Worm (Caenorhabditis elegans) whole organism, early embryonic: Measurements from ENCODE around the gene ZK6.8.

Source experiments
- B0310.2 ChIP-seq: sonication (generic microtip); optimal IDR thresholded peaks from 2 replicates; lab custom pipeline; 2016; ENCODE audit warnings: mild to moderate bottlenecking, missing genetic modification characterization, missing compliant biosample characterization
- F13C5.2 ChIP-seq: sonication (generic microtip); optimal IDR thresholded peaks from 2 replicates; lab custom pipeline; 2017; ENCODE audit warnings: mild to moderate bottlenecking, missing genetic modification characterization, inconsistent platforms, missing compliant biosample characterization
- aly-1 ChIP-seq: sonication (generic microtip); optimal IDR thresholded peaks from 2 replicates; lab custom pipeline; 2016; ENCODE audit warnings: missing genetic modification characterization, missing compliant biosample characterization
- ama-1 ChIP-seq: fragments of 150-350 bp; optimal IDR thresholded peaks from 2 replicates; lab custom pipeline; 2014
- ceh-13 ChIP-seq: fragments of 200-800 bp; sonication (Bioruptor generic); optimal IDR thresholded peaks from 2 replicates; lab custom pipeline; 2018; ENCODE audit warnings: mild to moderate bottlenecking, missing genetic modification characterization, missing compliant biosample characterization
- ceh-36 ChIP-seq: sonication (generic microtip); optimal IDR thresholded peaks from 2 replicates; lab custom pipeline; 2016; ENCODE audit warnings: missing genetic modification characterization, inconsistent platforms, missing compliant biosample characterization
- ets-7 ChIP-seq: sonication (generic microtip); optimal IDR thresholded peaks from 2 replicates; lab custom pipeline; 2016; ENCODE audit warnings: missing genotype, missing genetic modification characterization, missing compliant biosample characterization
- flt-1 ChIP-seq: fragments of 200-800 bp; sonication (Bioruptor generic); IDR thresholded peaks from 2 replicates; pipeline ENCODE4 v1.3.6; 2022; ENCODE audit warnings: missing genetic modification characterization, missing compliant biosample characterization
- hmbx-1 ChIP-seq: sonication (generic microtip); optimal IDR thresholded peaks from 2 replicates; lab custom pipeline; 2016; ENCODE audit warnings: mild to moderate bottlenecking, missing genetic modification characterization, missing compliant biosample characterization
- hmg-4 ChIP-seq: fragments of 200-800 bp; sonication (Bioruptor generic); optimal IDR thresholded peaks from 2 replicates; lab custom pipeline; 2018; ENCODE audit warnings: mild to moderate bottlenecking, missing genetic modification characterization, missing compliant biosample characterization
- hnd-1 ChIP-seq: sonication (generic microtip); optimal IDR thresholded peaks from 2 replicates; lab custom pipeline; 2016; ENCODE audit warnings: missing genetic modification characterization, missing compliant biosample characterization
- pes-1 ChIP-seq: fragments of 200-800 bp; sonication (Bioruptor generic); IDR thresholded peaks from 2 replicates; pipeline ENCODE4 v1.3.6; 2022; ENCODE audit warnings: missing genetic modification reagents, missing genetic modification characterization, missing compliant biosample characterization
- scrt-1 ChIP-seq: fragments of 200-800 bp; sonication (Bioruptor generic); IDR thresholded peaks from 2 replicates; pipeline ENCODE4 v1.3.6; 2022; ENCODE audit warnings: missing genetic modification characterization, missing compliant biosample characterization
- sea-1 ChIP-seq: fragments of 200-800 bp; sonication (Bioruptor generic); conservative IDR thresholded peaks from 2 replicates; pipeline ENCODE4 v1.3.6; 2022; ENCODE audit warnings: missing genetic modification characterization, missing compliant biosample characterization
- tbx-11 ChIP-seq: fragments of 200-800 bp; sonication (Bioruptor generic); IDR thresholded peaks from 2 replicates; pipeline ENCODE4 v1.3.6; 2022; ENCODE audit warnings: missing genetic modification characterization, missing compliant biosample characterization
- tbx-37 ChIP-seq: fragments of 200-800 bp; sonication (Bioruptor generic); conservative IDR thresholded peaks from 2 replicates; pipeline ENCODE4 v1.3.6; 2022; ENCODE audit warnings: missing genetic modification reagents, missing genetic modification characterization, missing compliant biosample characterization
- tra-4 ChIP-seq: sonication (generic microtip); optimal IDR thresholded peaks from 2 replicates; lab custom pipeline; 2017; ENCODE audit warnings: missing genetic modification characterization, missing compliant biosample characterization

Gene ZK6.8

DNA sequence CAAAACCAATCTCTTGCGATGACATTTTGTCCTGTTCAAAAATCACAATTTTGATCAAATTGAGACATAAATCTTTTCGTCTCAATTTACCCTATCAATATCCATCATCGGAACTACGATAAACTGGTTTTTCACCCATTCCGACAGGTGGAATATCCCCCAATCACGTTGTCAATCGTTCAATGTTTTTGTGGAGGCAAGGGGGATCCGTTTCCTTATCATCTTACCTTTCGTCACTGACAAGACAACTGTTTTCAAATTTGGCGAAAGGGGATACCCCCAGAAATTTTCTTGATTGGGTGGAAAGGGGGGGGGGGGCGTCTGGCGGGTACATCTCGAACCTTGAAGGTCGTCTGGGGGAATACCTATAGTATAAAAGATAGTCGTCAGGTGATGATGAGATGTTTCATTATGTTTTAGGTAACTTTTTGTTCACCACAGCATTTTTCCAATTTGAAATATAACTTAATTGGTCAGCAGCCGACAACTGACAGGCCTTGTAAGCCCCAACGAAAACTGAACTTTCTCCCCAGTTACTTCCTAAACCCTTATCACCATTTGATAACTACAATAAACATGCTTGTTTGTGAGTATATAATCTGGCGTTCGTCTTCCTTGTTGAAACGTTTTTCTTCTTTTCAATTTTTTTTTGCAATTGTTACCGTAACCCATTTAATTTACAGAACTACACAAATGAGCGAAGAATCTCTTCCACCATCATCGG, at the start of gene ZK6.8:
ZK6.8 (plus strand) TSS at position 682 of the 724 bp plus-strand sequence.
- TF ChIP-seq aly-1 (tag; lab: Kevin White, UChicago) (no peak), tbx-37 (GFP tag; lab: Robert Waterston, UW) (no peak), ceh-13 (GFP tag; lab: Kevin White, UChicago) (no peak), F13C5.2 (tag; lab: Kevin White, UChicago) (no peak), tra-4 (tag; lab: Kevin White, UChicago) (no peak), sea-1 (GFP tag; lab: Robert Waterston, UW) (no peak), hmg-4 (GFP tag; lab: Kevin White, UChicago) (no peak), flt-1 (GFP tag; lab: Robert Waterston, UW) (no peak), hnd-1 (tag; lab: Kevin White, UChicago) (no peak), ceh-36 (tag; lab: Kevin White, UChicago) (no peak), tbx-11 (GFP tag; lab: Robert Waterston, UW) (no peak), pes-1 (GFP tag; lab: Robert Waterston, UW) (no peak), ets-7 (tag; lab: Kevin White, UChicago) (no peak), B0310.2 (tag; lab: Kevin White, UChicago) (no peak), ama-1 (lab: Kevin White, UChicago) (no peak)

DNA sequence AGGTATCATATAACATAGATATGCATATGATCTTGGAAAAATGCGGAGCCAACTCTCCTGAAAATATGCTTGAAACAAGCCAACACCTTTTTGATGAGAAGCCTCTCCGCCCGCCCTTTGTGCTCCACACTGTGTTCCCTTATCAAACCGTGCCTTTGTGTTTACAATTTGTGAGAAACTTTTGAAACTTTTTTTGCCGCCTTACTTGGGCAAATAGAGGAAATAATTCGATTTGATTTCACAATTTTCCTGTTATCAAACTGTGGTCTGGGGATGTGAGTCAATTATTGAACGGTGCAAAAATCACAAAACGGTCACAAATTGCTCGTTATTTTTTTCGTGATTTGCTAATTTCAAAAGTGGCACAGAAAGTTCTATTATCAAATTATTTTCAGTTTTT, 49.1 kb upstream of the ZK6.8 start:
- TF ChIP-seq hmg-4 (GFP tag; lab: Kevin White, UChicago) (no peak), ets-7 (tag; lab: Kevin White, UChicago) (no peak), tbx-11 (GFP tag; lab: Robert Waterston, UW) (no peak), ama-1 (lab: Kevin White, UChicago) (no peak), B0310.2 (tag; lab: Kevin White, UChicago) (no peak), tra-4 (tag; lab: Kevin White, UChicago) (no peak), hmbx-1 (tag; lab: Kevin White, UChicago) (no peak), tbx-37 (GFP tag; lab: Robert Waterston, UW) (no peak), ceh-36 (tag; lab: Kevin White, UChicago) (no peak), flt-1 (GFP tag; lab: Robert Waterston, UW) (no peak), hnd-1 (tag; lab: Kevin White, UChicago) (no peak), ceh-13 (GFP tag; lab: Kevin White, UChicago) (no peak), sea-1 (GFP tag; lab: Robert Waterston, UW) (no peak), aly-1 (tag; lab: Kevin White, UChicago) (no peak), F13C5.2 (tag; lab: Kevin White, UChicago) (no peak), pes-1 (GFP tag; lab: Robert Waterston, UW) (no peak)

DNA sequence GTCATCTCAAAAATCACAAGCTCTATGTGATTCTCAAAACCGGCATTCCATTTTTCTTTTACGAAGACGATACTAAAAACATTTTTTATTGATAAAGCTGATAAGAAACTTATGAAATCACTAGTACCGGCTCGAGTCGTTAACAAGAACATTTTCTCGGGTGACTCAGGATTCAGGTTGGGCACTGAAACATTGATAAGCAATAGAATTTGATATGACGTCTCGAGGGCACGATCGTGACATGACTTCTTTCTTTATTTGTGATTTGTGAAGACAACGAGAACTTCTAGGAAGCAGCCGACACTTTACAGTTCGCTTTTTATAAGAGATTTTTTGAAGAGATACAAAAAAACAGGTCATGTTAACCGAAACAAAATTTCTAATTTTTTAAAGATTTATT, 48.0 kb upstream of the ZK6.8 start:
- TF ChIP-seq scrt-1 (GFP tag; lab: Robert Waterston, UW) (no peak), F13C5.2 (tag; lab: Kevin White, UChicago) (no peak)

DNA sequence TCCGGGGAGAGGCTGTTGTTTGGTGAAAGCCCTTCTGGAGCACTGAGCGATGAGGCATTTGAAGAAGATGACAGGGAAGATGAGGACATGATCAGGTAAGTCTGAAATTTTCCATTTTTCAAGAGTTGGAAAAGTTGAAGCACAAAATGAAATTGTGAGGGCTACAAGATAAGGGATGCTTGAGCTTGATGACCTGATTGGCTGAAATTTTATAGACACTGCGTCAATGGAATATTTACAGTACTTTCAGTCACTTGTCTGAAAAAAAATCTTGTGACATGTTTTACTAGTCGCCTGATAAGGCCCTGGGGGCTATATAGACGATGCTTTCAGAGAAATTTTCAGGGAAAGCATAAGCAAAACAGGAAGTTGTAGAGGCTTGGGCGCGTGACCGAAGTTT, 45.4 kb upstream of the ZK6.8 start, which contains the start of gene dmd-8:
dmd-8 (minus strand) TSS at position 101 of the 400 bp plus-strand sequence.
- TF ChIP-seq ceh-13 (GFP tag; lab: Kevin White, UChicago) (no peak), aly-1 (tag; lab: Kevin White, UChicago) (no peak), scrt-1 (GFP tag; lab: Robert Waterston, UW) (no peak), ama-1 (lab: Kevin White, UChicago) (no peak), hmg-4 (GFP tag; lab: Kevin White, UChicago) (no peak), sea-1 (GFP tag; lab: Robert Waterston, UW) (no peak), hmbx-1 (tag; lab: Kevin White, UChicago) (no peak), flt-1 (GFP tag; lab: Robert Waterston, UW) (no peak), B0310.2 (tag; lab: Kevin White, UChicago) (no peak), tbx-11 (GFP tag; lab: Robert Waterston, UW) (no peak), tbx-37 (GFP tag; lab: Robert Waterston, UW) (no peak), ets-7 (tag; lab: Kevin White, UChicago) (no peak), ceh-36 (tag; lab: Kevin White, UChicago) (no peak)

DNA sequence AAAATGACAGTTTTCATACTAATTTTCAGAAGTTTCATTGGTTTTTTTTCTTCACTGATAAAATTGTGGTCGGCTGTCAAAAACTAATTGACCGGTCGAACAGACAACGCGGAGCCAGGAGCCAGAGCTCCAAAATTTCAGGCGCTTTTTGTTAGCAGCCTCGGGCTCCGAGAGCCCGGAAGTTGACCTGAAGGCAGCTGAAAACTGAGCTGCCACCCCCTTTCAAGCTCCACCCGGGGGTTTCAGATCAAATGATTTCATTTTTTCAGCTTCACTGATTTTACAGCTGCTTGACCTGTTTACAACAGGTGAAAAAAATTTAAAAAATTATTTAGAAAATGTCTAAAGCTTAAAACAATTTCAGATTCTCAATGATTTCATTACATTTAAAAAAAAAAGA, 39.4 kb upstream of the ZK6.8 start:
- TF ChIP-seq aly-1 (tag; lab: Kevin White, UChicago) = no peak
- no peak for TF ChIP-seq hmg-4 (GFP tag; lab: Kevin White, UChicago)

DNA sequence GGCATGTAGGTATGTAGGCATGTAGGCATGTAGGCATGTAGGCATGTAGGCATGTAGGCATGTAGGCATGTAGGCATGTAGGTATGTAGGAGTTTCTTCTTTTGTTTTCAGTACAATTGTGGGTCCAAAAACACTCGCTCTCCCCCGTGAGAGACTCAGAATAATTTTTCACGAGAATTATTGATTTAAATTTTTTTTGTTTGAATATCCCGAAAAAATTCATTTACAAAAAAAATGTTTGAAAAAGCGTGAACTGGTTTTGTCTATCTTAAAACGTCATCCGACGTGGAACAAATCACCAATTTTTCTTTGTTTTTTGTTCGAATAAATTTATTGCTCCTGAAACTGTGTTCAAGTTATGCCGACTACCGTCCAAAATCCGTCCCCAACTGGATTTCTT, 38.6 kb upstream of the ZK6.8 start, which contains the start of gene wago-10:
wago-10 (plus strand) TSS at position 301 of the 400 bp plus-strand sequence.
- TF ChIP-seq hmg-4 (GFP tag; lab: Kevin White, UChicago) (no peak), tra-4 (tag; lab: Kevin White, UChicago) (no peak), flt-1 (GFP tag; lab: Robert Waterston, UW) (no peak), F13C5.2 (tag; lab: Kevin White, UChicago) (no peak), tbx-37 (GFP tag; lab: Robert Waterston, UW) (no peak), ets-7 (tag; lab: Kevin White, UChicago) (no peak), scrt-1 (GFP tag; lab: Robert Waterston, UW) (no peak), pes-1 (GFP tag; lab: Robert Waterston, UW) (no peak)

DNA sequence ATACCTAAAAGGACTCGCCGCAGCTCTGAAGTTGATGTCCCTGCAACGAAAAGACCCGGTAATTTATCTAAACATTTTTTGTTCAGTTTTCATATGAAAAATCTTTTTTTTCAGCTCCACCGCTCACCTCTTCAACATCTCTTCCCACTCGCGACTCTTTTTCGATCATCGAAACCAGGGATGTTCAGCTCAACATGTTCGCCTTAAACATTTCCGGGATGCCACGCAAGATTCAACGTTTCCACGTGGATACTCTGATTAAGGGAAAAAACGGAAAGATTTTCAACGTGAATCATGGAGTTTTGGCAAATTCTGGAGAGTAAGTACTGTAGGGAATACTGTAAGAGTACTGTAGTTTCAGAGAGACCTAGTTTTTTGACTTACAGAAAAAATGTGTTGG, 38.2 kb upstream of the ZK6.8 start:
- TF ChIP-seq hmg-4 (GFP tag; lab: Kevin White, UChicago) (no peak), ceh-36 (tag; lab: Kevin White, UChicago) (no peak), ama-1 (lab: Kevin White, UChicago) (no peak), sea-1 (GFP tag; lab: Robert Waterston, UW) (no peak), tra-4 (tag; lab: Kevin White, UChicago) (no peak), tbx-37 (GFP tag; lab: Robert Waterston, UW) (no peak), tbx-11 (GFP tag; lab: Robert Waterston, UW) (no peak), aly-1 (tag; lab: Kevin White, UChicago) (no peak), scrt-1 (GFP tag; lab: Robert Waterston, UW) (no peak), hnd-1 (tag; lab: Kevin White, UChicago) (no peak), flt-1 (GFP tag; lab: Robert Waterston, UW) (no peak), ets-7 (tag; lab: Kevin White, UChicago) (no peak)
